Worm (Caenorhabditis elegans) whole organism, mixed stage, embryonic: ENCODE results near the gene clp-2.

ENCODE experiments used
- bed-3 ChIP-seq: fragments of 200-800 bp; sonication (Bioruptor generic); optimal IDR thresholded peaks from 3 replicates; lab custom pipeline; 2018; ENCODE audit warnings: mild to moderate bottlenecking, missing genetic modification characterization, moderate library complexity, missing compliant biosample characterization
- blmp-1 ChIP-seq: fragments of 150-350 bp; optimal IDR thresholded peaks from 2 replicates; lab custom pipeline; 2014; ENCODE audit warnings: missing biosample characterization, missing genetic modification characterization
- ceh-83 ChIP-seq: fragments of 200-800 bp; sonication (Bioruptor generic); optimal IDR thresholded peaks from 2 replicates; lab custom pipeline; 2018; ENCODE audit warnings: mild to moderate bottlenecking, missing genetic modification characterization, missing compliant biosample characterization
- ces-1 ChIP-seq: fragments of 150-350 bp; optimal IDR thresholded peaks from 2 replicates; lab custom pipeline; 2014; ENCODE audit warnings: missing biosample characterization, missing genetic modification reagents, missing genetic modification characterization
- cnd-1 ChIP-seq: fragments of 200-800 bp; sonication (Bioruptor generic); optimal IDR thresholded peaks from 2 replicates; lab custom pipeline; 2018; ENCODE audit warnings: mild to moderate bottlenecking, missing genetic modification characterization, missing compliant biosample characterization
- drap-1 ChIP-seq: fragments of 200-800 bp; sonication (Bioruptor generic); optimal IDR thresholded peaks from 3 replicates; lab custom pipeline; 2018; ENCODE audit warnings: mild to moderate bottlenecking, missing genetic modification characterization, missing compliant biosample characterization
- ham-2 ChIP-seq: fragments of 200-800 bp; sonication (Bioruptor generic); optimal IDR thresholded peaks from 2 replicates; lab custom pipeline; 2018; ENCODE audit warnings: mild to moderate bottlenecking, missing genetic modification characterization, missing compliant biosample characterization
- lin-13 ChIP-seq: fragments of 150-350 bp; optimal IDR thresholded peaks from 2 replicates; lab custom pipeline; 2014; ENCODE audit warnings: missing biosample characterization, missing genetic modification characterization
- nhr-12 ChIP-seq: fragments of 150-350 bp; optimal IDR thresholded peaks from 2 replicates; lab custom pipeline; 2014; ENCODE audit warnings: missing biosample characterization, missing genetic modification characterization
- nhr-2 ChIP-seq: fragments of 150-350 bp; optimal IDR thresholded peaks from 2 replicates; lab custom pipeline; 2014; ENCODE audit warnings: missing biosample characterization, missing genetic modification characterization
- nhr-237 ChIP-seq: fragments of 150-350 bp; optimal IDR thresholded peaks from 2 replicates; lab custom pipeline; 2014; ENCODE audit warnings: missing biosample characterization, missing genetic modification characterization
- nhr-28 ChIP-seq: fragments of 150-350 bp; optimal IDR thresholded peaks from 2 replicates; lab custom pipeline; 2014; ENCODE audit warnings: missing biosample characterization, missing genetic modification characterization
- pha-4 ChIP-seq: fragments of 150-350 bp; optimal IDR thresholded peaks from 2 replicates; lab custom pipeline; 2018; ENCODE audit warnings: missing biosample characterization, missing genetic modification reagents, missing genetic modification characterization
- sem-2 ChIP-seq: fragments of 200-800 bp; sonication (Bioruptor generic); optimal IDR thresholded peaks from 2 replicates; lab custom pipeline; 2018; ENCODE audit warnings: mild to moderate bottlenecking, missing genetic modification characterization, missing compliant biosample characterization
- snpc-4 ChIP-seq: fragments of 150-350 bp; optimal IDR thresholded peaks from 2 replicates; lab custom pipeline; 2014; ENCODE audit warnings: missing biosample characterization, missing genetic modification characterization
- tbx-8 ChIP-seq: fragments of 200-800 bp; sonication (Bioruptor generic); optimal IDR thresholded peaks from 2 replicates; lab custom pipeline; 2018; ENCODE audit warnings: mild to moderate bottlenecking, missing genetic modification characterization, moderate library complexity, missing compliant biosample characterization

The clp-2 gene

ce11 chrIII:4658384-4658844, 45.4 kb downstream of the clp-2 start, which contains the start of gene cdka-1:
Gene cdka-1, plus strand, starts transcription at chrIII:4658794.
- TF ChIP-seq cnd-1 (tag; lab: Kevin White, UChicago) (no peak), ces-1 (GFP tag; lab: Kevin White, UChicago) (peak; percentile 16)

ce11 chrIII:4657386-4657785, 46.4 kb downstream of the clp-2 start:
- peak; percentile 75 for TF ChIP-seq ces-1 (GFP tag; lab: Kevin White, UChicago)
- no peak for TF ChIP-seq nhr-28 (tag; lab: Kevin White, UChicago)

ce11 chrIII:4656415-4656814, 47.4 kb downstream of the clp-2 start:
- TF ChIP-seq ces-1 (GFP tag; lab: Kevin White, UChicago) (peak; percentile 70), snpc-4 (tag; lab: Kevin White, UChicago) (no peak)

ce11 chrIII:4655402-4655801, 48.4 kb downstream of the clp-2 start, which contains the start of gene T23F11.2:
Gene T23F11.2, minus strand, starts transcription at chrIII:4655502.
- no peak for TF ChIP-seq ham-2 (GFP tag; lab: Kevin White, UChicago)
- TF ChIP-seq lin-13 (tag; lab: Kevin White, UChicago), result no peak

- TF ChIP-seq ham-2 (GFP tag; lab: Kevin White, UChicago), result no peak
- no peak for TF ChIP-seq sem-2 (GFP tag; lab: Kevin White, UChicago)
- no peak for TF ChIP-seq nhr-2 (tag; lab: Kevin White, UChicago)
- TF ChIP-seq tbx-8 (GFP tag; lab: Kevin White, UChicago), result no peak
Measured at ce11 chrIII:4653912-4654311, 49.9 kb downstream of the clp-2 start.

ce11 chrIII:4653374-4653773, 50.5 kb downstream of the clp-2 start:
- TF ChIP-seq ces-1 (GFP tag; lab: Kevin White, UChicago) (no peak), bed-3 (GFP tag; lab: Kevin White, UChicago) (no peak), ceh-83 (no peak), tbx-8 (GFP tag; lab: Kevin White, UChicago) (no peak), nhr-237 (tag; lab: Kevin White, UChicago) (no peak), nhr-12 (tag; lab: Kevin White, UChicago) (no peak), blmp-1 (no peak), ham-2 (GFP tag; lab: Kevin White, UChicago) (no peak), pha-4 (tag; lab: Kevin White, UChicago) (no peak), drap-1 (no peak)
